Fruit fly (Drosophila melanogaster) whole organism, embryonic: ENCODE results near the gene dpr20.
A peak's percentile ranks its signal among the peaks of the same experiment; 100 is the strongest.

Experiments used
- BtbVII ChIP-seq: fragments of 200-800 bp; sonication (Bioruptor generic); optimal IDR thresholded peaks from 3 replicates; lab custom pipeline; 2017; ENCODE audit warnings: missing biosample characterization, mild to moderate bottlenecking, missing genetic modification characterization
- CG11398 ChIP-seq: fragments of 200-800 bp; sonication (Bioruptor generic); optimal IDR thresholded peaks from 2 replicates; lab custom pipeline; 2016; ENCODE audit warnings: missing biosample characterization, missing genetic modification characterization
- CG11456 ChIP-seq: fragments of 200-800 bp; sonication (Bioruptor generic); IDR thresholded peaks from 3 replicates; pipeline ENCODE4 v1.3.6; 2022; ENCODE audit warnings: missing biosample characterization, missing genetic modification characterization
- CG13624 ChIP-seq: fragments of 200-800 bp; sonication (Bioruptor generic); optimal IDR thresholded peaks from 2 replicates; lab custom pipeline; 2016; ENCODE audit warnings: missing biosample characterization, missing genetic modification characterization
- CG13775 ChIP-seq: fragments of 200-800 bp; sonication (Bioruptor generic); optimal IDR thresholded peaks from 3 replicates; lab custom pipeline; 2017; ENCODE audit warnings: missing biosample characterization, mild to moderate bottlenecking, missing genetic modification characterization
- CG14667 ChIP-seq: fragments of 200-800 bp; sonication (Bioruptor generic); IDR thresholded peaks from 2 replicates; pipeline ENCODE4 v1.3.6; 2022; ENCODE audit warnings: missing biosample characterization, missing genetic modification characterization
- CG17912 ChIP-seq: fragments of 200-800 bp; sonication (Bioruptor generic); optimal IDR thresholded peaks from 2 replicates; lab custom pipeline; 2018; ENCODE audit warnings: missing biosample characterization, mild to moderate bottlenecking, missing genetic modification characterization
- CG18476 ChIP-seq: fragments of 200-800 bp; sonication (Bioruptor generic); optimal IDR thresholded peaks from 2 replicates; lab custom pipeline; 2016; ENCODE audit warnings: missing biosample characterization, mild to moderate bottlenecking, missing genetic modification characterization
- CG31365 ChIP-seq: fragments of 200-800 bp; sonication (Bioruptor generic); optimal IDR thresholded peaks from 2 replicates; lab custom pipeline; 2018; ENCODE audit warnings: missing biosample characterization, mild to moderate bottlenecking, missing genetic modification characterization
- CG3163 ChIP-seq: fragments of 200-800 bp; sonication (Bioruptor generic); optimal IDR thresholded peaks from 3 replicates; lab custom pipeline; 2016; ENCODE audit warnings: missing biosample characterization, missing genetic modification characterization
- CG4360 ChIP-seq: fragments of 200-800 bp; sonication (Bioruptor generic); IDR thresholded peaks from 2 replicates; pipeline ENCODE4 v1.3.6; 2022; ENCODE audit warnings: missing biosample characterization, missing genetic modification characterization
- CG4617 ChIP-seq: fragments of 200-800 bp; sonication (Bioruptor generic); optimal IDR thresholded peaks from 3 replicates; lab custom pipeline; 2016; ENCODE audit warnings: missing biosample characterization, missing genetic modification characterization, borderline replicate concordance
- CG6791 ChIP-seq: fragments of 200-800 bp; sonication (Bioruptor generic); IDR thresholded peaks from 3 replicates; pipeline ENCODE4 v1.3.6; 2022; ENCODE audit warnings: missing biosample characterization, missing genetic modification characterization; ENCODE audit not compliant: partially characterized antibody
- CG6854 ChIP-seq: fragments of 200-800 bp; sonication (Bioruptor generic); optimal IDR thresholded peaks from 3 replicates; lab custom pipeline; 2017; ENCODE audit warnings: missing biosample characterization, mild to moderate bottlenecking, missing genetic modification characterization
- CHES-1-like ChIP-seq: fragments of 200-800 bp; sonication (Bioruptor generic); optimal IDR thresholded peaks from 2 replicates; lab custom pipeline; 2016; ENCODE audit warnings: missing biosample characterization, missing genetic modification characterization
- Dad ChIP-seq: fragments of 200-800 bp; sonication (Bioruptor generic); optimal IDR thresholded peaks from 3 replicates; lab custom pipeline; 2016; ENCODE audit warnings: missing biosample characterization, missing genetic modification characterization
- Dfd ChIP-seq, 2 experiments: fragments of >200 bp; optimal IDR thresholded peaks; 2 replicates each; lab custom pipeline; 2017; ENCODE audit warnings: missing biosample characterization in 2 of 2, missing genetic modification characterization in 2 of 2
- Dll ChIP-seq: fragments of 200-800 bp; sonication (Bioruptor generic); IDR thresholded peaks from 4 replicates; pipeline ENCODE4 v1.3.6; 2022; ENCODE audit warnings: missing biosample characterization, missing genetic modification characterization; ENCODE audit not compliant: partially characterized antibody
- Eip74EF ChIP-seq, 2 experiments: fragments of 200-800 bp in 1 of 2; fragments of >200 bp in 1 of 2; sonication (Bioruptor generic) in 1 of 2; optimal IDR thresholded peaks; 2 replicates each; lab custom pipeline; 2017 to 2019; ENCODE audit warnings: missing biosample characterization in 2 of 2, missing genetic modification characterization in 2 of 2, mild to moderate bottlenecking in 1 of 2, moderate library complexity in 1 of 2
- Fer2 ChIP-seq: fragments of 200-800 bp; sonication (Bioruptor generic); optimal IDR thresholded peaks from 2 replicates; lab custom pipeline; 2018; ENCODE audit warnings: missing biosample characterization, mild to moderate bottlenecking, missing genetic modification characterization, moderate library complexity
- Kr ChIP-seq: fragments of 200-800 bp; sonication (Bioruptor generic); optimal IDR thresholded peaks from 2 replicates; lab custom pipeline; 2017; ENCODE audit warnings: missing biosample characterization, mild to moderate bottlenecking, missing genetic modification characterization
- NC2α ChIP-seq: fragments of 200-800 bp; sonication (Bioruptor generic); optimal IDR thresholded peaks from 2 replicates; lab custom pipeline; 2016; ENCODE audit warnings: missing biosample characterization, missing genetic modification characterization
- Sox100B ChIP-seq: fragments of 200-800 bp; sonication (Bioruptor generic); optimal IDR thresholded peaks from 3 replicates; lab custom pipeline; 2018; ENCODE audit warnings: missing biosample characterization, mild to moderate bottlenecking, missing genetic modification characterization
- Usf ChIP-seq: fragments of 200-800 bp; sonication (Bioruptor generic); optimal IDR thresholded peaks from 2 replicates; lab custom pipeline; 2017; ENCODE audit warnings: missing genotype, missing biosample characterization, missing genetic modification characterization
- Xbp1 ChIP-seq: fragments of 200-800 bp; sonication (Bioruptor generic); optimal IDR thresholded peaks from 3 replicates; lab custom pipeline; 2016; ENCODE audit warnings: missing biosample characterization, mild to moderate bottlenecking, missing genetic modification characterization
- az2 ChIP-seq: fragments of 200-800 bp; sonication (Bioruptor generic); optimal IDR thresholded peaks from 3 replicates; lab custom pipeline; 2016; ENCODE audit warnings: missing biosample characterization, missing genetic modification characterization
- bcd ChIP-seq: fragments of 200-800 bp; sonication (Bioruptor generic); optimal IDR thresholded peaks from 2 replicates; lab custom pipeline; 2017; ENCODE audit warnings: missing biosample characterization, mild to moderate bottlenecking, missing genetic modification characterization
- danr ChIP-seq: fragments of 200-800 bp; sonication (Bioruptor generic); IDR thresholded peaks from 2 replicates; pipeline ENCODE4 v1.3.6; 2022; ENCODE audit warnings: missing biosample characterization, missing genetic modification characterization
- dati ChIP-seq: fragments of 200-800 bp; sonication (Bioruptor generic); IDR thresholded peaks from 2 replicates; pipeline ENCODE4 v1.3.6; 2022; ENCODE audit warnings: missing biosample characterization, missing genetic modification characterization
- dm ChIP-seq: fragments of 200-800 bp; sonication (Bioruptor generic); optimal IDR thresholded peaks from 3 replicates; lab custom pipeline; 2016; ENCODE audit warnings: missing biosample characterization, missing genetic modification characterization
- exex ChIP-seq: fragments of 200-800 bp; sonication (Bioruptor generic); optimal IDR thresholded peaks from 4 replicates; lab custom pipeline; 2018; ENCODE audit warnings: missing biosample characterization, mild to moderate bottlenecking, missing genetic modification characterization, moderate library complexity
- fu2 ChIP-seq: fragments of 200-800 bp; sonication (Bioruptor generic); optimal IDR thresholded peaks from 2 replicates; lab custom pipeline; 2016; ENCODE audit warnings: missing biosample characterization, missing genetic modification characterization
- gcm ChIP-seq: fragments of 200-800 bp; sonication (Bioruptor generic); optimal IDR thresholded peaks from 2 replicates; lab custom pipeline; 2019; ENCODE audit warnings: missing biosample characterization, mild to moderate bottlenecking, missing genetic modification characterization, moderate library complexity
- jigr1 ChIP-seq: fragments of 200-800 bp; sonication (Bioruptor generic); IDR thresholded peaks from 3 replicates; pipeline ENCODE4 v1.3.6; 2022; ENCODE audit warnings: missing biosample characterization, missing genetic modification characterization
- ken ChIP-seq: fragments of 200-800 bp; sonication (Bioruptor generic); IDR thresholded peaks from 3 replicates; pipeline ENCODE4 v1.3.6; 2022; ENCODE audit warnings: missing biosample characterization, missing genetic modification characterization
- lola ChIP-seq, 3 experiments: fragments of >200 bp in 2 of 3; fragments of 200-800 bp in 1 of 3; sonication (Bioruptor generic) in 1 of 3; optimal IDR thresholded peaks; 2 replicates each; lab custom pipeline; 2017 to 2019; ENCODE audit warnings: missing biosample characterization in 3 of 3, missing genetic modification characterization in 3 of 3, mild to moderate bottlenecking in 1 of 3, moderate library complexity in 1 of 3
- pfk ChIP-seq: fragments of 200-800 bp; sonication (Bioruptor generic); optimal IDR thresholded peaks from 2 replicates; lab custom pipeline; 2018; ENCODE audit warnings: missing biosample characterization, mild to moderate bottlenecking, missing genetic modification characterization, moderate library complexity
- pho ChIP-seq: fragments of 200-800 bp; sonication (Bioruptor generic); optimal IDR thresholded peaks from 2 replicates; lab custom pipeline; 2016; ENCODE audit warnings: missing biosample characterization, missing genetic modification characterization
- sc ChIP-seq, 3 experiments: fragments of >200 bp in 2 of 3; fragments of 200-800 bp in 1 of 3; sonication (Bioruptor generic) in 1 of 3; optimal IDR thresholded peaks; 2 replicates in 2 of 3; 3 replicates in 1 of 3; lab custom pipeline; 2017; ENCODE audit warnings: mild to moderate bottlenecking in 1 of 3, missing biosample characterization in 1 of 3, missing genetic modification characterization in 1 of 3, missing genetic modification reagents in 1 of 3
- stc ChIP-seq: fragments of 200-800 bp; sonication (Bioruptor generic); IDR thresholded peaks from 2 replicates; pipeline ENCODE4 v1.3.6; 2022; ENCODE audit warnings: missing biosample characterization, missing genetic modification characterization
- tll ChIP-seq, 2 experiments: fragments of 200-800 bp in 1 of 2; fragments of >200 bp in 1 of 2; sonication (Bioruptor generic) in 1 of 2; optimal IDR thresholded peaks; 2 replicates each; lab custom pipeline; 2017 to 2019; ENCODE audit warnings: missing biosample characterization in 2 of 2, missing genetic modification characterization in 2 of 2, mild to moderate bottlenecking in 1 of 2, moderate library complexity in 1 of 2
- toy ChIP-seq: fragments of 200-800 bp; sonication (Bioruptor generic); IDR thresholded peaks from 2 replicates; pipeline ENCODE4 v1.3.6; 2022; ENCODE audit warnings: missing biosample characterization, missing genetic modification characterization
- wek ChIP-seq: fragments of 200-800 bp; sonication (Bioruptor generic); optimal IDR thresholded peaks from 3 replicates; lab custom pipeline; 2018; ENCODE audit warnings: missing biosample characterization, mild to moderate bottlenecking, missing genetic modification characterization, moderate library complexity
- wor ChIP-seq: fragments of 200-800 bp; sonication (Bioruptor generic); IDR thresholded peaks from 2 replicates; pipeline ENCODE4 v1.3.6; 2022; ENCODE audit warnings: missing biosample characterization, missing genetic modification characterization
- zen ChIP-seq: fragments of 200-800 bp; sonication (Bioruptor generic); optimal IDR thresholded peaks from 3 replicates; lab custom pipeline; 2018; ENCODE audit warnings: missing biosample characterization, mild to moderate bottlenecking, missing genetic modification characterization, moderate library complexity

The dpr20 gene

dm6 chr3L:895314-895980 is 38.4 kb upstream of the dpr20 start, which contains the start of gene CG34056 (continued):
- TF ChIP-seq CG4617 (GFP tag; lab: Kevin White, UChicago) (peak; percentile 49), BtbVII (GFP tag; lab: Kevin White, UChicago) (peak; percentile 92), dm (peak; percentile 5), tll (GFP tag; optimal IDR thresholded peaks at IDR 0.05; lab: Kevin White, UChicago) (peak in 1 of 2 experiments; percentile 7), CG14667 (GFP tag; lab: Robert Waterston, UW) (peak; percentile 91), bcd (GFP tag; lab: Kevin White, UChicago) (peak; percentile 91), lola (GFP tag; optimal IDR thresholded peaks at IDR 0.05; lab: Kevin White, UChicago) (peak in 1 of 3 experiments; percentile 63), dati (peak; percentile 86), zen (tag; lab: Kevin White, UChicago) (peak; percentile 88), Dll (0 out of 4 replicates have a peak, but pooled peaks have one; percentile 44), CG6854 (GFP tag; lab: Kevin White, UChicago) (peak; percentile 86), CG6791 (GFP tag; lab: Robert Waterston, UW) (no peak), CG13624 (GFP tag; lab: Kevin White, UChicago) (peak; percentile 84), CG4360 (peak; percentile 77; the same call in 1 of the 2 replicates), Xbp1 (GFP tag; lab: Kevin White, UChicago) (peak; percentile 90), pho (GFP tag; lab: Kevin White, UChicago) (peak; percentile 58), toy (GFP tag; lab: Robert Waterston, UW) (peak; percentile 87), wor (GFP tag; lab: Robert Waterston, UW) (peak; percentile 89), fu2 (GFP tag; lab: Kevin White, UChicago) (peak; percentile 10)

DNA sequence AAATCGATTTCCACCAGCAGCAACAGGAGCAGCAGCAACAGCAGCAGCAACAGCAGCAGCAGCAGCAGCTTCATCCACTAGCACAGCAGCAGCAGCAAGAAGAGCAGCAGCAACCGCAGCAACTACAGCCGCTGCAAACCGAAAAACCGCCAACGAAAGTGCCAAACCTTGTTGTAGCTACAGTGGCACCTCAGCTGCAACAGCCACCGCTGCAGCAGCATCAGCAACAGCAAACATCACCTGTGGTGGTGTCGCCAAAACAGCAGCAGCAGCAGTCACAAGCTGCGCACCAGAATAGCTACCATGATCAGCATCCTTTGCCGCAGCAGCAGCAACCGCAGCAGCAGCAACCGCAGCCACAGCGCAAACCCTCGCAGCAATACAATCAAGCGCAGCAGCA is 31.3 kb upstream of the dpr20 start:
- TF ChIP-seq CG11456 (no peak), ken (no peak), Dfd (GFP tag; optimal IDR thresholded peaks at IDR 0.05; lab: Kevin White, UChicago) (peak in 1 of 2 experiments; percentile 67), CG17912 (GFP tag; lab: Kevin White, UChicago) (no peak)

dm6 chr3L:887423-888097 is 30.5 kb upstream of the dpr20 start:
- TF ChIP-seq CHES-1-like (GFP tag; lab: Kevin White, UChicago) (no peak), pfk (GFP tag; lab: Kevin White, UChicago) (no peak), Usf (no peak), exex (tag; lab: Kevin White, UChicago) (peak; percentile 95), jigr1 (GFP tag; lab: Robert Waterston, UW) (no peak), CG3163 (GFP tag; lab: Kevin White, UChicago) (no peak), danr (GFP tag; lab: Robert Waterston, UW) (no peak), sc (optimal IDR thresholded peaks at IDR 0.05; lab: Kevin White, UChicago) (no peak), sc (GFP tag; optimal IDR thresholded peaks at IDR 0.05; lab: Kevin White, UChicago) (no peak), NC2α (no peak), Eip74EF (GFP tag; optimal IDR thresholded peaks at IDR 0.05; lab: Kevin White, UChicago) (peak in 1 of 2 experiments; percentile 34), CG18476 (GFP tag; lab: Kevin White, UChicago) (no peak), Kr (GFP tag; lab: Kevin White, UChicago) (no peak), Fer2 (tag; lab: Kevin White, UChicago) (no peak), CG13775 (GFP tag; lab: Kevin White, UChicago) (no peak), CG11398 (GFP tag; lab: Kevin White, UChicago) (no peak), fu2 (GFP tag; lab: Kevin White, UChicago) (no peak), stc (GFP tag; lab: Robert Waterston, UW) (no peak), gcm (GFP tag; lab: Kevin White, UChicago) (peak; percentile 71), CG31365 (tag; lab: Kevin White, UChicago) (no peak), Sox100B (GFP tag; lab: Kevin White, UChicago) (no peak), Dad (GFP tag; lab: Kevin White, UChicago) (no peak), CG6791 (GFP tag; lab: Robert Waterston, UW) (no peak), az2 (GFP tag; lab: Kevin White, UChicago) (no peak), wek (GFP tag; lab: Kevin White, UChicago) (no peak)
